Worm (Caenorhabditis elegans): ENCODE results near the gene mlt-7.

The mlt-7 gene

DNA sequence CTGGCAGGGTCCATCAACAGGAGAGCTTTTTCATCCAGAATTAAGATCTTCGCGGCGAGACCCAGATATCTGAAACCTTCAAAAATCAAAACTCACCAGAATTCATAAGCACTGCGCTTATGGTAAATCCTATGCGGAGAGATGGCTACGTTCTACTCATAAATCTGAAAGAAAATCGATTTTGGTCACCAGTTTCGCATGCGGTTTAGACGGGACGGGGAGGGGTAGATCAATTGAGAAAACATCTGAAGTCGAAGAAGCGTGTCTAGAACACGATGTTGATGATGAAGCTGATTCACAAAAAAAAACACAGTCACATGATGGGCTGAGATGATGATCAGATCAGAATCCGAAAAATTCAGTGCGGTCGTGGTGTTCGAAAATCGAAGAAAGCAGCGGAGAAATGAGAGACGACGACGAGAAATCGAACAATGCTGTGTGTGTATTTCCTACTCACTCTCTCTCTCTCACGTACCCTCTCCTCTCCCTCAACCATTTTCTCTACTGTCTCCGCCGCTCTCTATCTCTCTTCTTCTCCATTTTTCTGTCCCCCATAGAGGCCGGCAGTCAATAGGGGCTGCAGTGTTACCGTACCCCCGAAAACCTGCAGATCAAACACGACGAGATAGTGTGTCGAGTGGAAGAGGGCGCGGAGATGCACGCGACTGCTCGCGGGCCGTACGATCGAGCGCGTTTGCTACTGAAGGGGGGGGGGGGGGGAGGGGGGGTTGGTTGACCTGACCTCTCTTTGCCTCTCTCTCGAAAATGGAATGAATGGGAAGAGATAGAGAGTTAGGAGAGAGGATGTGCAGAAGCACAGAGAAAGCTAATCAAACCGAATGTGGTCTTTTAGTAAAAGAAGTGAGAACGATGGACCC lies 16.3 kb upstream of the mlt-7 start, which contains the start of gene ntl-2 (continued):
- TF ChIP-seq T26A5.8 (tag; optimal IDR thresholded peaks at IDR 0.05) (no peak), Y67H2A.10 (GFP tag; conservative IDR thresholded peaks at IDR 0.05) (peak; percentile 74), mel-28 (tag; optimal IDR thresholded peaks at IDR 0.05; ENCODE audit: borderline replicate concordance) (peak; percentile 59), efl-1 (GFP tag; optimal IDR thresholded peaks at IDR 0.05) (peak; percentile 29), F57C9.4 (tag; optimal IDR thresholded peaks at IDR 0.05) (peak; percentile 56), ceh-27 (GFP tag; optimal IDR thresholded peaks at IDR 0.05) (peak; percentile 100), mxl-1 (tag; optimal IDR thresholded peaks at IDR 0.05) (no peak), ekl-4 (GFP tag; IDR thresholded peaks at IDR 0.05) (peak; percentile 94), unc-62 (GFP tag; optimal IDR thresholded peaks at IDR 0.05) (peak; percentile 12), ztf-18 (tag; optimal IDR thresholded peaks at IDR 0.05) (peak; percentile 2), lin-26 (GFP tag; IDR thresholded peaks at IDR 0.05) (peak; percentile 48; the same call in 1 of the 2 replicates), ceh-91 (GFP tag; IDR thresholded peaks at IDR 0.05) (0 out of 2 replicates have a peak, but pooled peaks have one; percentile 13), him-1 (tag; optimal IDR thresholded peaks at IDR 0.05) (no peak), chd-7 (tag; optimal IDR thresholded peaks at IDR 0.05) (peak; percentile 97), F23B12.7 (tag; optimal IDR thresholded peaks at IDR 0.05; ENCODE audit: insufficient read depth) (peak; percentile 65), ztf-6 (GFP tag; IDR thresholded peaks at IDR 0.05) (0 out of 2 replicates have a peak, but pooled peaks have one; percentile 34), F22D6.2 (tag; optimal IDR thresholded peaks at IDR 0.05) (peak; percentile 43), let-526 (GFP tag; IDR thresholded peaks at IDR 0.05) (peak; percentile 89), repo-1 (tag; optimal IDR thresholded peaks at IDR 0.05) (peak; percentile 88), F49E8.2 (tag; optimal IDR thresholded peaks at IDR 0.05; ENCODE audit: insufficient read depth) (no peak), egl-18 (GFP tag; IDR thresholded peaks at IDR 0.05) (peak; percentile 82; the same call in 1 of the 2 replicates), tbx-9 (tag; optimal IDR thresholded peaks at IDR 0.05; ENCODE audit: borderline replicate concordance) (no peak), lag-1 (GFP tag; IDR thresholded peaks at IDR 0.05) (no peak), let-607 (tag; optimal IDR thresholded peaks at IDR 0.05) (peak; percentile 75 to 81), F55B11.4 (tag; optimal IDR thresholded peaks at IDR 0.05; ENCODE audit: borderline replicate concordance, insufficient read depth) (no peak), B0336.3 (GFP tag; IDR thresholded peaks at IDR 0.05) (peak; percentile 99), lsl-1 (GFP tag; optimal IDR thresholded peaks at IDR 0.05) (peak; percentile 59), nhr-27 (tag; optimal IDR thresholded peaks at IDR 0.05) (no peak), atf-7 (tag; optimal IDR thresholded peaks at IDR 0.05) (peak; percentile 94), gei-17 (GFP tag; optimal IDR thresholded peaks at IDR 0.05) (peak; percentile 80), B0019.2 (GFP tag; conservative IDR thresholded peaks at IDR 0.05) (no peak), nhr-179 (tag; optimal IDR thresholded peaks at IDR 0.05) (no peak), madf-3 (GFP tag; IDR thresholded peaks at IDR 0.05) (no peak), lin-40 (tag; optimal IDR thresholded peaks at IDR 0.05) (peak; percentile 88), akir-1 (GFP tag; optimal IDR thresholded peaks at IDR 0.05) (peak; percentile 85), cebp-2 (GFP tag; IDR thresholded peaks at IDR 0.05) (0 out of 2 replicates have a peak, but pooled peaks have one; percentile 40), somi-1 (GFP tag; optimal IDR thresholded peaks at IDR 0.05) (peak; percentile 93), fkh-3 (tag; optimal IDR thresholded peaks at IDR 0.05) (peak; percentile 6), C06A6.2 (GFP tag; conservative IDR thresholded peaks at IDR 0.05) (peak; percentile 81), rcor-1 (GFP tag; IDR thresholded peaks at IDR 0.05) (peak; percentile 88), unc-130 (GFP tag; optimal IDR thresholded peaks at IDR 0.05) (no peak), ets-4 (GFP tag; optimal IDR thresholded peaks at IDR 0.05) (peak; percentile 86), madf-8 (GFP tag; conservative IDR thresholded peaks at IDR 0.05) (peak; percentile 23; the same call in 1 of the 2 replicates), Y53F4B.3 (GFP tag; IDR thresholded peaks at IDR 0.05) (0 out of 2 replicates have a peak, but pooled peaks have one; percentile 5), K12H6.12 (tag; optimal IDR thresholded peaks at IDR 0.05) (peak; percentile 98)

Measured in whole organism, young adult.